Fruit fly (Drosophila melanogaster) whole organism, pupa: ENCODE results near the gene mthl10.
A peak's percentile ranks its signal among the peaks of the same experiment; 100 is the strongest.

Experiments
- CG10348 ChIP-seq: fragments of 200-800 bp; sonication (Bioruptor generic); IDR thresholded peaks from 2 replicates; pipeline ENCODE4 v1.3.6; 2022; ENCODE audit warnings: missing biosample characterization, missing genetic modification characterization
- CG12605 ChIP-seq: fragments of 200-800 bp; sonication (Bioruptor generic); IDR thresholded peaks from 2 replicates; pipeline ENCODE4 v1.3.6; 2022; ENCODE audit warnings: missing biosample characterization, missing genetic modification characterization
- CG13204 ChIP-seq: fragments of 200-800 bp; sonication (Bioruptor generic); optimal IDR thresholded peaks from 2 replicates; lab custom pipeline; 2018; ENCODE audit warnings: missing biosample characterization, mild to moderate bottlenecking, missing genetic modification characterization, moderate library complexity
- CG14655 ChIP-seq: fragments of 200-800 bp; sonication (Bioruptor generic); optimal IDR thresholded peaks from 3 replicates; lab custom pipeline; 2017; ENCODE audit warnings: mild to moderate bottlenecking, missing biosample characterization, missing genetic modification reagents, missing genetic modification characterization
- CG15710 ChIP-seq: fragments of 200-800 bp; sonication (Bioruptor generic); optimal IDR thresholded peaks from 2 replicates; lab custom pipeline; 2018; ENCODE audit warnings: missing biosample characterization, mild to moderate bottlenecking, missing genetic modification characterization, moderate library complexity
- CG17806 ChIP-seq: fragments of 200-800 bp; sonication (Bioruptor generic); optimal IDR thresholded peaks from 2 replicates; lab custom pipeline; 2018; ENCODE audit warnings: missing biosample characterization, mild to moderate bottlenecking, missing genetic modification characterization, moderate library complexity
- CG32121 ChIP-seq: fragments of 200-800 bp; sonication (Bioruptor generic); IDR thresholded peaks from 2 replicates; pipeline ENCODE4 v1.3.6; 2022; ENCODE audit warnings: missing biosample characterization, missing genetic modification characterization
- CG34367 ChIP-seq: fragments of 200-800 bp; sonication (Bioruptor generic); optimal IDR thresholded peaks from 2 replicates; lab custom pipeline; 2018; ENCODE audit warnings: missing biosample characterization, mild to moderate bottlenecking, missing genetic modification characterization
- CG4496 ChIP-seq: fragments of 200-800 bp; sonication (Bioruptor generic); IDR thresholded peaks from 3 replicates; pipeline ENCODE4 v1.3.6; 2022; ENCODE audit warnings: missing biosample characterization, missing genetic modification characterization
- CG8159 ChIP-seq: fragments of 200-800 bp; sonication (Bioruptor generic); optimal IDR thresholded peaks from 3 replicates; lab custom pipeline; 2018; ENCODE audit warnings: missing biosample characterization, mild to moderate bottlenecking, missing genetic modification characterization, moderate library complexity
- CG8301 ChIP-seq: fragments of 200-800 bp; sonication (Bioruptor generic); optimal IDR thresholded peaks from 2 replicates; lab custom pipeline; 2018; ENCODE audit warnings: missing biosample characterization, mild to moderate bottlenecking, missing genetic modification characterization
- CG9948 ChIP-seq: fragments of 200-800 bp; sonication (Bioruptor generic); optimal IDR thresholded peaks from 2 replicates; lab custom pipeline; 2018; ENCODE audit warnings: missing biosample characterization, mild to moderate bottlenecking, missing genetic modification characterization, moderate library complexity
- D1 ChIP-seq: fragments of 200-800 bp; sonication (Bioruptor generic); optimal IDR thresholded peaks from 2 replicates; lab custom pipeline; 2018; ENCODE audit warnings: missing biosample characterization, mild to moderate bottlenecking, missing genetic modification characterization, moderate library complexity
- EcR ChIP-seq: fragments of 200-800 bp; sonication (Bioruptor generic); optimal IDR thresholded peaks from 3 replicates; lab custom pipeline; 2019; ENCODE audit warnings: missing biosample characterization, missing genetic modification characterization, mild to moderate bottlenecking, moderate library complexity, missing genetic modification reagents
- Ets98B ChIP-seq: fragments of 200-800 bp; sonication (Bioruptor generic); IDR thresholded peaks from 2 replicates; pipeline ENCODE4 v1.3.6; 2022; ENCODE audit warnings: missing biosample characterization, missing genetic modification characterization
- Pif1A ChIP-seq: fragments of 200-800 bp; sonication (Bioruptor generic); optimal IDR thresholded peaks from 3 replicates; lab custom pipeline; 2016; ENCODE audit warnings: missing biosample characterization, missing genetic modification characterization
- Pif1B ChIP-seq: fragments of 200-800 bp; sonication (Bioruptor generic); optimal IDR thresholded peaks from 3 replicates; lab custom pipeline; 2016; ENCODE audit warnings: missing biosample characterization, missing genetic modification characterization
- Snoo ChIP-seq: fragments of 200-800 bp; sonication (Bioruptor generic); optimal IDR thresholded peaks from 3 replicates; lab custom pipeline; 2017; ENCODE audit warnings: missing biosample characterization, mild to moderate bottlenecking, missing genetic modification characterization, inconsistent platforms
- fd96Ca ChIP-seq: fragments of 200-800 bp; sonication (Bioruptor generic); IDR thresholded peaks from 3 replicates; pipeline ENCODE4 v1.3.6; 2022; ENCODE audit warnings: missing biosample characterization, missing genetic modification characterization
- gl ChIP-seq: fragments of 200-800 bp; sonication (Bioruptor generic); optimal IDR thresholded peaks from 2 replicates; lab custom pipeline; 2018; ENCODE audit warnings: missing biosample characterization, mild to moderate bottlenecking, missing genetic modification characterization
- rn ChIP-seq: fragments of 200-800 bp; sonication (Bioruptor generic); IDR thresholded peaks from 2 replicates; pipeline ENCODE4 v1.3.6; 2022; ENCODE audit warnings: missing biosample characterization, missing genetic modification characterization

mthl10 gene

DNA sequence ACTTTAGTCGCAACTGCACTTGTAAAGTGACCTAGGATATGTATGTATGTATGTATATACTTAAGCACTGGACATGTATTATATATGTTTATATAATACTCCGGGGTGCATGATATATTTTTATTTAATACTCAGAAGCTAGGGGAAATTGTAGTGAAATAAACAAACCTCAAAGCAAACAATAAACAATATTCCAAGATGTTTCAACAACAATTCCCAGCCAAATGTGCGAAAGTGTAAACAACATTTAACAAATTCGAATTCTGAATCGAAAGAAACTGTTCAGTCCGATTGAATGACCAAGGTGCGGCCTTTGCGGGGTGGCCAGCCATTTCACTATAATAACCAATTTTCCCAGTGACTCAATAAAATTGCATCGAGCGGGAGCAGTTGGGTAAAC lies 2.6 kb downstream of the mthl10 start:
- no peak for TF ChIP-seq Pif1B
- no peak for TF ChIP-seq CG15710 (tag; lab: Kevin White, UChicago)
- TF ChIP-seq EcR (GFP tag; lab: Kevin White, UChicago): no peak
- TF ChIP-seq rn: no peak
- no peak for TF ChIP-seq gl (tag; lab: Kevin White, UChicago)
- no peak for TF ChIP-seq Pif1A (GFP tag; lab: Kevin White, UChicago)
- no peak for TF ChIP-seq CG17806 (tag; lab: Kevin White, UChicago)

dm6 chr3L:339072-339471 lies 3.6 kb downstream of the mthl10 start:
- TF ChIP-seq fd96Ca: no peak
- no peak for TF ChIP-seq CG9948 (tag; lab: Kevin White, UChicago)
- TF ChIP-seq CG34367: no peak
- no peak for TF ChIP-seq rn
- TF ChIP-seq gl (tag; lab: Kevin White, UChicago): no peak
- TF ChIP-seq D1: no peak
- TF ChIP-seq CG15710 (tag; lab: Kevin White, UChicago): no peak
- no peak for TF ChIP-seq CG13204
- TF ChIP-seq CG17806 (tag; lab: Kevin White, UChicago): no peak
- TF ChIP-seq CG32121 (GFP tag; lab: Robert Waterston, UW): no peak
- TF ChIP-seq CG12605 (GFP tag; lab: Robert Waterston, UW): no peak
- no peak for TF ChIP-seq CG8159 (tag; lab: Kevin White, UChicago)
- no peak for TF ChIP-seq Pif1B
- no peak for TF ChIP-seq Snoo (tag; lab: Kevin White, UChicago)
- TF ChIP-seq CG4496 (GFP tag; lab: Robert Waterston, UW): no peak
- TF ChIP-seq CG10348 (GFP tag; lab: Robert Waterston, UW): no peak
- no peak for TF ChIP-seq EcR (GFP tag; lab: Kevin White, UChicago)
- TF ChIP-seq Pif1A (GFP tag; lab: Kevin White, UChicago): no peak
- no peak for TF ChIP-seq CG14655

dm6 chr3L:338116-338515 lies 4.6 kb downstream of the mthl10 start:
- no peak for TF ChIP-seq CG4496 (GFP tag; lab: Robert Waterston, UW)
- peak; percentile 17 for TF ChIP-seq EcR (GFP tag; lab: Kevin White, UChicago)
- TF ChIP-seq fd96Ca: no peak
- no peak for TF ChIP-seq Ets98B
- TF ChIP-seq, all 21 proteins: peak for 1

DNA sequence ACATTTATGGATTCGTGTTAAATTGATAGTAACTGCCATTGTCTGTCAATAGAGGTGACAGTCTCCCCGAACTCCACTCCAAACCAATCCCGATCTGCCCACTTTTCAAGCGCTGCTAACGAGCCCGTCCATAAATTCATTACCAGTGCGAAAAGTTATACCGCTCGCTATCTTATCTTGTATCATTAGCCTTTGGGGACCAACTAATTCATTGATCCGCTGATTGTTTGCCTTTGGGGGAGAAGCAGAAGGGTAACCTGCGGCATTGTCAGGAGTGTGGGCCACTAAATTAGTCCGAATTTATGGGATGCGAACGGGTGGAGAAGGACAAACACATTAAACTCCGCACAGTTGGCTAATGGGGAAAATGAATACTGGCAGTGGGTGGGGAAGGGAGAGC lies 5.6 kb downstream of the mthl10 start:
- TF ChIP-seq CG10348 (GFP tag; lab: Robert Waterston, UW) (no peak), EcR (GFP tag; lab: Kevin White, UChicago) (no peak), CG8159 (tag; lab: Kevin White, UChicago) (no peak), Snoo (tag; lab: Kevin White, UChicago) (no peak), CG8301 (tag; lab: Kevin White, UChicago) (no peak)

DNA sequence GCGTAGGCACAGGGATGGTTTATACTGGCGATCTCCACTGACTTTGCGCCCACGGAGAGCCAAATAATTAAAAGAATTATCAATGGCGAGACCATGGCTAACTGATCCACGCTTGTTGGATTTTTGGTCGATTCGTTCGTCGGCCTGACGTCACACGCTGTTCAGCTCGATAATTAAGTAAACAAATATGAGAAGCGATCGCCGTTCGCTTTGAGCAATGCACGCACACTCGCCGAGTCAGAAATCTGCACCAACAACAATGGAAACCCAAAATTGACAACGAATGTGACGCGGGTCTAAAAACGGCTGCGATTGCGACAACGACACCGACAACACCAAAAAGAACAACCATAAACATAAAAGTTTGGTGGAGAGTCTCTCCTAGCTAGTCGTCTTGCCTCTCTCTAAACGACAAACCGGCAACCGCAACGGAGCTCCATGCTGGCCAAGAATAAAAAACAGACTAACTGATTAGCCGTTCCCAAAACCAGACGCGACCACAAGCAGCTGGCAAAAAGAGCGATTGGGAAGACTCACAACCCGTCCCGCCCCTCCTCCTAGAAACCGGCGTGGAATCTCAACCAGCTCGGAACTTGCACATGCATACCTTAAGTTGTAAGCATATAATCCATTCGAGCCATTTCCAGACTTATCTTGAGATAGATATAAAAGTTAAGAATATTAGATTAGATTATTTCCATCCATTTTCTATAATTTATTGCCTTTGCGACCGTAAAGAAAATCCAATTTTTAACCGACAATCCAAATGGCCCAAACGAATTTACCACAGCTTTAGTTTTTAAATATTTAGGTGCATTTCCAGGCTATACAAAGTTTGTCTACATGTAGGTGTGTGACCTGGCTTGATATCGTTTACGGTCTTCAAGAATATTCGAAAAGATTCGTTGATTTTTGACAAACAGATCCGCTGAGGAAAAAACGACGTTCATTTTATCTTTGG lies 10.6 kb downstream of the mthl10 start, which contains the start of gene mthl9:
Gene mthl9 (minus strand): TSS at position 468 of the 961 bp plus-strand sequence.
- TF ChIP-seq gl (tag; lab: Kevin White, UChicago) (no peak), CG4496 (GFP tag; lab: Robert Waterston, UW) (peak; percentile 15; the same call in 1 of the 3 replicates), Ets98B (peak; percentile 52; the same call in 1 of the 2 replicates), Pif1B (no peak), CG32121 (GFP tag; lab: Robert Waterston, UW) (no peak)

- TF ChIP-seq Pif1B (no peak), fd96Ca (no peak), CG34367 (no peak), CG32121 (GFP tag; lab: Robert Waterston, UW) (no peak), CG4496 (GFP tag; lab: Robert Waterston, UW) (no peak), D1 (no peak), gl (tag; lab: Kevin White, UChicago) (no peak), CG10348 (GFP tag; lab: Robert Waterston, UW) (no peak), CG15710 (tag; lab: Kevin White, UChicago) (no peak), CG8301 (tag; lab: Kevin White, UChicago) (no peak), CG8159 (tag; lab: Kevin White, UChicago) (no peak), CG17806 (tag; lab: Kevin White, UChicago) (no peak), Ets98B (no peak)
- TF ChIP-seq, all 21 proteins: peak for 0
These were observed 13.5 kb downstream of the mthl10 start for dm6 chr3L:329153-329698.

DNA sequence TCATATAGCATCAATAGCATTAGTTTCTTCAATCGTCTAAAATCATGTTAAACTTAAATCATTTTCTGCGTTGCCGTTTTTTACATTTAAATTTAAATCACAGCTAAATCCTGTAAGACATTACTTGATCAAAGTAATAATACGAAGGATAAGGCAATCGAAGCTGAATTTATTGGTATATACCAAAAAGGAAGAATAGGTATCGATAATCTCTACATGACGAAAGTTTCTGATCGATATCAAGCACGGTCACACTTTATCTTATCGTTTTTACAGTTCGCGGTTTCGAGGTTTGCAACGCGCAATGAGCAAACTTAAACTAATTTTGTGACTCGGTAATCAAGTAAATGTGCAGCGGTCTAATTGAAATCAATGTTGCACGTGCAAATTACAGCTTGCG lies 14.9 kb downstream of the mthl10 start, which contains the start of the genes Atac3 and Ptpmeg:
Gene Atac3 (minus strand): TSS at position 160 of the 400 bp plus-strand sequence.
Gene Ptpmeg (plus strand): TSS at position 265 of the 400 bp plus-strand sequence.
- TF ChIP-seq CG14655 (no peak), CG32121 (GFP tag; lab: Robert Waterston, UW) (no peak), EcR (GFP tag; lab: Kevin White, UChicago) (no peak), CG4496 (GFP tag; lab: Robert Waterston, UW) (no peak), CG9948 (tag; lab: Kevin White, UChicago) (no peak), Ets98B (no peak), CG8301 (tag; lab: Kevin White, UChicago) (no peak), rn (no peak), CG13204 (no peak), Snoo (tag; lab: Kevin White, UChicago) (no peak), CG17806 (tag; lab: Kevin White, UChicago) (no peak), D1 (no peak), CG15710 (tag; lab: Kevin White, UChicago) (no peak), gl (tag; lab: Kevin White, UChicago) (no peak), CG10348 (GFP tag; lab: Robert Waterston, UW) (no peak), CG34367 (no peak)
- TF ChIP-seq, all 21 proteins: peak for 0
